Worm (Caenorhabditis elegans) whole organism, L4 larva: ENCODE results near the gene F07G6.5.

ENCODE experiments used
- F10B5.3 ChIP-seq: sonication (generic microtip); optimal IDR thresholded peaks from 2 replicates; lab custom pipeline; 2016; ENCODE audit warnings: mild to moderate bottlenecking, missing genetic modification characterization, missing compliant biosample characterization
- F37D6.2 ChIP-seq: sonication (generic microtip); optimal IDR thresholded peaks from 2 replicates; lab custom pipeline; 2016; ENCODE audit warnings: mild to moderate bottlenecking, missing genetic modification characterization, missing compliant biosample characterization
- F49E8.2 ChIP-seq: sonication (generic microtip); optimal IDR thresholded peaks from 2 replicates; lab custom pipeline; 2016; ENCODE audit warnings: missing compliant biosample characterization, mild to moderate bottlenecking, missing genetic modification characterization, borderline replicate concordance
- R02D3.7 ChIP-seq: fragments of 150-350 bp; sonication (generic microtip); optimal IDR thresholded peaks from 3 replicates; lab custom pipeline; 2014; ENCODE audit warnings: missing biosample characterization, missing genetic modification characterization
- T26A8.4 ChIP-seq: fragments of 200-800 bp; sonication (Bioruptor generic); IDR thresholded peaks from 2 replicates; pipeline ENCODE4 v1.3.6; 2022; ENCODE audit warnings: missing genetic modification characterization, missing compliant biosample characterization
- ZK337.2 ChIP-seq: fragments of 200-800 bp; sonication (Bioruptor generic); IDR thresholded peaks from 2 replicates; pipeline ENCODE4 v1.3.6; 2022; ENCODE audit warnings: missing genetic modification reagents, missing genetic modification characterization, missing compliant biosample characterization
- ZK546.5 ChIP-seq, 2 experiments: sonication (generic microtip); optimal IDR thresholded peaks; 2 replicates each; lab custom pipeline; 2017; ENCODE audit warnings: missing biosample characterization in 2 of 2, missing genetic modification characterization in 2 of 2
- attf-4 ChIP-seq: sonication (generic microtip); optimal IDR thresholded peaks from 3 replicates; lab custom pipeline; 2017; ENCODE audit warnings: missing biosample characterization, missing genetic modification characterization
- ceh-20 ChIP-seq: fragments of 200-800 bp; sonication (Bioruptor generic); IDR thresholded peaks from 2 replicates; pipeline ENCODE4 v1.3.6; 2022; ENCODE audit warnings: missing genetic modification reagents, missing genetic modification characterization, missing compliant biosample characterization
- daf-16 ChIP-seq, 3 experiments: sonication (generic microtip); optimal IDR thresholded peaks; 2 replicates each; lab custom pipeline; 2016 to 2017; ENCODE audit warnings: missing genetic modification characterization in 3 of 3, missing genetic modification reagents in 3 of 3, mild to moderate bottlenecking in 2 of 3, missing compliant biosample characterization in 2 of 3, missing biosample characterization in 1 of 3, moderate library complexity in 1 of 3
- dmd-9 ChIP-seq: fragments of 200-800 bp; sonication (Bioruptor generic); IDR thresholded peaks from 2 replicates; pipeline ENCODE4 v1.3.6; 2022; ENCODE audit warnings: missing genetic modification reagents, missing genetic modification characterization, missing compliant biosample characterization
- dve-1 ChIP-seq: sonication (generic microtip); optimal IDR thresholded peaks from 2 replicates; lab custom pipeline; 2017; ENCODE audit warnings: antibody characterized with exemption, mild to moderate bottlenecking, missing genetic modification characterization, missing compliant biosample characterization; ENCODE audit not compliant: insufficient read depth
- egl-27 ChIP-seq: sonication (generic microtip); optimal IDR thresholded peaks from 3 replicates; lab custom pipeline; 2017; ENCODE audit warnings: missing biosample characterization, missing genetic modification reagents, missing genetic modification characterization
- fos-1 ChIP-seq: fragments of 150-350 bp; optimal IDR thresholded peaks from 2 replicates; lab custom pipeline; 2014; ENCODE audit warnings: missing biosample characterization, missing genetic modification characterization
- jun-1 ChIP-seq: fragments of 150-350 bp; optimal IDR thresholded peaks from 2 replicates; lab custom pipeline; 2014; ENCODE audit warnings: missing biosample characterization, missing genetic modification reagents, missing genetic modification characterization
- lin-13 ChIP-seq: fragments of 150-350 bp; optimal IDR thresholded peaks from 2 replicates; lab custom pipeline; 2014; ENCODE audit warnings: missing biosample characterization, missing genetic modification reagents, missing genetic modification characterization
- lin-38 ChIP-seq: fragments of 200-800 bp; sonication (Bioruptor generic); IDR thresholded peaks from 2 replicates; pipeline ENCODE4 v1.3.6; 2022; ENCODE audit warnings: missing genetic modification reagents, missing genetic modification characterization, missing compliant biosample characterization
- lir-3 ChIP-seq: sonication (generic microtip); optimal IDR thresholded peaks from 2 replicates; lab custom pipeline; 2016; ENCODE audit warnings: mild to moderate bottlenecking, missing genetic modification characterization, missing compliant biosample characterization
- madf-5 ChIP-seq, 2 experiments: fragments of 200-800 bp; sonication (Bioruptor generic); IDR thresholded peaks; 2 replicates each; pipeline ENCODE4 v1.3.6; 2022; ENCODE audit warnings: missing compliant biosample characterization in 2 of 2, missing genetic modification characterization in 2 of 2
- mxl-3 ChIP-seq: fragments of 200-800 bp; sonication (Bioruptor generic); optimal IDR thresholded peaks from 2 replicates; lab custom pipeline; 2018; ENCODE audit warnings: mild to moderate bottlenecking, missing genetic modification characterization, missing compliant biosample characterization
- nhr-10 ChIP-seq: fragments of 150-350 bp; optimal IDR thresholded peaks from 2 replicates; lab custom pipeline; 2014; ENCODE audit warnings: missing biosample characterization, missing genetic modification characterization
- nhr-237 ChIP-seq: sonication (generic microtip); optimal IDR thresholded peaks from 2 replicates; lab custom pipeline; 2017; ENCODE audit warnings: missing biosample characterization, missing genetic modification characterization
- nhr-41 ChIP-seq: fragments of 200-800 bp; sonication (Bioruptor generic); IDR thresholded peaks from 2 replicates; pipeline ENCODE4 v1.3.6; 2022; ENCODE audit warnings: missing genetic modification reagents, missing genetic modification characterization, missing compliant biosample characterization
- nhr-42 ChIP-seq: fragments of 200-800 bp; sonication (Bioruptor generic); IDR thresholded peaks from 2 replicates; pipeline ENCODE4 v1.3.6; 2022; ENCODE audit warnings: missing genetic modification characterization, missing compliant biosample characterization
- nhr-48 ChIP-seq: sonication (generic microtip); optimal IDR thresholded peaks from 2 replicates; lab custom pipeline; 2016; ENCODE audit warnings: mild to moderate bottlenecking, missing genetic modification characterization, missing compliant biosample characterization
- nhr-6 ChIP-seq: fragments of 150-350 bp; optimal IDR thresholded peaks from 2 replicates; lab custom pipeline; 2014; ENCODE audit warnings: missing biosample characterization, missing genetic modification characterization
- pqm-1 ChIP-seq: sonication (generic microtip); optimal IDR thresholded peaks from 2 replicates; lab custom pipeline; 2017; ENCODE audit warnings: missing biosample characterization, missing genetic modification characterization
- set-16 ChIP-seq: fragments of 200-800 bp; sonication (Bioruptor generic); IDR thresholded peaks from 2 replicates; pipeline ENCODE4 v1.3.6; 2022; ENCODE audit warnings: missing genetic modification reagents, missing genetic modification characterization, missing compliant biosample characterization
- skn-1 ChIP-seq: fragments of 150-350 bp; optimal IDR thresholded peaks from 2 replicates; lab custom pipeline; 2014; ENCODE audit warnings: missing biosample characterization, missing genetic modification characterization
- zag-1 ChIP-seq: fragments of 150-350 bp; optimal IDR thresholded peaks from 2 replicates; lab custom pipeline; 2014; ENCODE audit warnings: missing biosample characterization, missing genetic modification characterization
- zfp-2 ChIP-seq: sonication (generic microtip); optimal IDR thresholded peaks from 2 replicates; lab custom pipeline; 2016; ENCODE audit warnings: mild to moderate bottlenecking, missing genetic modification characterization, missing compliant biosample characterization
- zfp-3 ChIP-seq: fragments of 200-800 bp; sonication (Bioruptor generic); conservative IDR thresholded peaks from 2 replicates; pipeline ENCODE4 v1.3.6; 2022; ENCODE audit warnings: missing genetic modification reagents, missing genetic modification characterization, missing compliant biosample characterization
- zip-2 ChIP-seq: fragments of 150-350 bp; optimal IDR thresholded peaks from 2 replicates; lab custom pipeline; 2014; ENCODE audit warnings: missing biosample characterization, missing genetic modification characterization
- ztf-11 ChIP-seq: fragments of 150-350 bp; optimal IDR thresholded peaks from 2 replicates; lab custom pipeline; 2014; ENCODE audit warnings: missing biosample characterization, missing genetic modification characterization

F07G6.5 gene

DNA sequence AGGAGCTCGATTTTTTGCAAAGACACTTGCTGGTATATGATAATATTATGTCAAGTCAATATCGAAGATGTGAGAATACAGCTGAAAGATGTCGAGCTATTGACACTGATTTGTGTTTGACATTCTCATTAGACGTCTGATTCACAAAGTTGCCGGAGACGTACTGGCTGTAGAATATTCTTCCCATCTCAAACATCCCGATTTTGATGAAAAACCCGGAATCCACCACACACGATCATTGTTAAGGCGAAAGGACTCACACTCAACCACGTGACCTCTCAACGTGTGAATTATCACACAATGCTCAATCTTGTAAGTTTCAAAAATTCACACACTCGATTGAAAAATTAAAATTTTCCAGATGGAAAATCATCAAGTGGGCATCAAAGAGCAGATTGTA, 29.5 kb upstream of the F07G6.5 start, which contains the start of gene F07G6.12:
TSS of gene F07G6.12 (plus strand) at position 301 of the 400 bp plus-strand sequence.
- TF ChIP-seq ztf-11 (tag; lab: Kevin White, UChicago): no peak
- no peak for TF ChIP-seq ceh-20 (GFP tag; lab: Robert Waterston, UW)
- no peak for TF ChIP-seq nhr-237 (tag; lab: Kevin White, UChicago)
- TF ChIP-seq F49E8.2: no peak
- TF ChIP-seq, all 104 proteins: peak for 0

DNA sequence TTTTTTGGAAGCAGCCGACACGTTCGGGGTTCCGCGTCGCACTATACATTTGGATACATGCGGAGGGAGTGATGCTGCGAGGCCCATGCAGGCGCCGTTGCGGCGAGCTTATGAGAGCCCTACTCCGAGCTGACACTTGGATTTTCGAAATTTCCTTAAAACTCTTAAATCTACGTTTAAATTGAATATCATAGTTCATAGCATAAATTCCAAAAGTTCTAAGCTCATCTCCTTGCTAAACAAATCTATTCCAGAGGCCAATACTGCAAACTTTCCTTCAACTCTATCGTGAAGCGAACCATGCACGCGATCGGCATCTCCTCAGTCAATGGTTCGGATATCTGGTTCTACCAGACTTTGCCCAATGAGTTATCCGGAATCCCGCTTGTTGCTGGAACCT, 23.1 kb upstream of the F07G6.5 start, which contains the start of gene dgn-3:
TSS of gene dgn-3 (plus strand) at position 301 of the 400 bp plus-strand sequence.
- TF ChIP-seq lin-38: no peak
- peak; percentile 44; the same call in 1 of the 2 replicates for TF ChIP-seq set-16 (GFP tag; lab: Robert Waterston, UW)
- no peak for TF ChIP-seq jun-1 (tag; lab: Kevin White, UChicago)
- TF ChIP-seq dmd-9: no peak
- no peak for TF ChIP-seq nhr-6 (tag; lab: Kevin White, UChicago)

DNA sequence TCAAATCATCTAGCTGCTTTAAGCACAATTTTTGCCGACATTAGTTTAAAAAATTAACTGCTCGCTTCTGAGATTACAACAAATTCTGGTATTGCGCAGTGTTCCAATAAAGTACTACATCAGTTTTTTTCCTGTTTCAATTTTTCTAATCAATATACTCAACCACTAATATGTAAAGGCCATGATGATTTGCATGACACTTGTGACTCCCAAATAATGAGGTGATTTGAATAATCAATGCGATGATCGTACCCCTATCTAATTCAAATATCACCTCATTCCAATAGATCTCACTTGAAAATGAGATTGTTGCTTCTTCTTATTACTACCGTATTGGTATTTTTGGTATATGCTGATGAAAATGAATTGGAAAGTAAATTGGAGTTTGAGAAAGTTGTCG, 20.6 kb upstream of the F07G6.5 start, which contains the start of gene F07G6.2:
TSS of gene F07G6.2 (plus strand) at position 301 of the 400 bp plus-strand sequence.
- TF ChIP-seq F49E8.2 (no peak), zfp-3 (GFP tag; lab: Robert Waterston, UW) (no peak), egl-27 (tag; lab: Kevin White, UChicago) (no peak), nhr-42 (GFP tag; lab: Robert Waterston, UW) (no peak), zag-1 (tag; lab: Kevin White, UChicago) (no peak), lir-3 (tag; lab: Kevin White, UChicago) (no peak), lin-38 (no peak), F37D6.2 (tag; lab: Kevin White, UChicago) (no peak), lin-13 (GFP tag; lab: Kevin White, UChicago) (no peak), ZK546.5 (tag; optimal IDR thresholded peaks at IDR 0.05; lab: Kevin White, UChicago) (no peak), dve-1 (tag; lab: Kevin White, UChicago) (no peak), madf-5 (GFP tag; IDR thresholded peaks at IDR 0.05; lab: Robert Waterston, UW) (no peak), skn-1 (tag; lab: Kevin White, UChicago) (no peak), fos-1 (tag; lab: Kevin White, UChicago) (no peak), nhr-10 (tag; lab: Kevin White, UChicago) (no peak), daf-16 (GFP tag; optimal IDR thresholded peaks at IDR 0.05; lab: Kevin White, UChicago) (no peak), daf-16 (tag; optimal IDR thresholded peaks at IDR 0.05; lab: Kevin White, UChicago) (no peak), attf-4 (tag; lab: Kevin White, UChicago) (no peak), nhr-48 (tag; lab: Kevin White, UChicago) (no peak), T26A8.4 (GFP tag; lab: Robert Waterston, UW) (no peak)

DNA sequence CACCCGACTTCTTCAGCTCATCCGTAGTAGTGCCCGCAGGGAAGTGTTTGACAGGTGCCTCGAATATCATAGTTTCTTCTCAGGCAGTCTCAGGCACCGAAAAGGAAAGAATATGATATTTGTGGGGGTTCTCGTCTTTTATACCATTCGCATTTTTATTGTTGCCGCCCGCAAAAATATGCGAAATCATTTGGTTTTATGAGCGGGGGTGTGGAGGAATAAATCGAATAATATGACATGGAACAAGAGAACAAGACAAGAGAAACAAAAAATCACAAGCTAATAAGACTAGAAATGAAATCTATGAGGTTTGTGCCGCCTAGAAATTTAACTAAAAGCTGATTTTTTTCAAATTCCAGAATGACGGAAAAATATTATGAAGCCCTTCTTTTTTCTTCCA, 13.9 kb upstream of the F07G6.5 start, which contains the start of gene F07G6.8:
TSS of gene F07G6.8 (minus strand) at position 101 of the 400 bp plus-strand sequence.
- no peak for TF ChIP-seq ceh-20 (GFP tag; lab: Robert Waterston, UW)

DNA sequence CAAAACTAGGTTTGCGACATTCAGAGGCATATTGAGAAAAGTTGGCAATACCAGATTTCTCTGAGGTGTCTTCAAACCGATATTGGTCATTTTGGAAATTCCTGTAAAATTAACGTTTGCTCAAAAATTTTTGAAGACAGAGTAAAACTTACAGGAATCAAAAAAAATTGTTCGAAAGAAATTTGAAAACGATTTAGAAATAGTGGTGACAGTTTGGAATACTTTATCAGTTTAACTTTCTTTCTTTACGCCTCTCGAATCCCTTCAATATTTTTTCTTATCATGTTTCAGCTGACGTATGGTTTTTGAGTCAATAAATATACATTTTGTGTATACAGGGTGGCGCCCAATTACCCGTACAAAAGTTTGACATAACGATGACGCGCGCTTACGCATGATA, 12.0 kb upstream of the F07G6.5 start, which contains the start of gene fbxa-53:
TSS of gene fbxa-53 (minus strand) at position 101 of the 400 bp plus-strand sequence.
- no peak for TF ChIP-seq F10B5.3 (tag; lab: Kevin White, UChicago)
- TF ChIP-seq ceh-20 (GFP tag; lab: Robert Waterston, UW): no peak
- no peak for TF ChIP-seq zag-1 (tag; lab: Kevin White, UChicago)
- TF ChIP-seq nhr-41 (GFP tag; lab: Robert Waterston, UW): no peak
- TF ChIP-seq ZK337.2 (GFP tag; lab: Robert Waterston, UW): no peak
- no peak for TF ChIP-seq dve-1 (tag; lab: Kevin White, UChicago)
- no peak for TF ChIP-seq ztf-11 (tag; lab: Kevin White, UChicago)
- no peak for TF ChIP-seq zip-2 (tag; lab: Kevin White, UChicago)
- no peak for TF ChIP-seq R02D3.7 (tag; lab: Kevin White, UChicago)
- no peak for TF ChIP-seq zfp-2
- no peak for TF ChIP-seq daf-16 (GFP tag; optimal IDR thresholded peaks at IDR 0.05; lab: Kevin White, UChicago)
- peak; percentile 25 for TF ChIP-seq daf-16 (tag; optimal IDR thresholded peaks at IDR 0.05; lab: Kevin White, UChicago)
- no peak for TF ChIP-seq nhr-6 (tag; lab: Kevin White, UChicago)
- peak; percentile 17 for TF ChIP-seq pqm-1
- no peak for TF ChIP-seq mxl-3 (GFP tag; lab: Kevin White, UChicago)
